Fruit fly (Drosophila melanogaster) whole organism, embryonic: Measurements from ENCODE around the gene CG13360.
A peak's percentile ranks its signal among the peaks of the same experiment; 100 is the strongest.

Experiments
- Atf-2 ChIP-seq: fragments of 200-800 bp; sonication (Bioruptor generic); optimal IDR thresholded peaks from 2 replicates; lab custom pipeline; 2016; ENCODE audit warnings: missing biosample characterization, missing genetic modification characterization
- BEAF-32 ChIP-seq: fragments of 200-800 bp; sonication (Bioruptor generic); optimal IDR thresholded peaks from 3 replicates; lab custom pipeline; 2017; ENCODE audit warnings: missing biosample characterization, missing genetic modification characterization, mild to moderate bottlenecking, moderate library complexity, missing genetic modification reagents
- CG10147 ChIP-seq: fragments of 200-800 bp; sonication (Bioruptor generic); optimal IDR thresholded peaks from 2 replicates; lab custom pipeline; 2019; ENCODE audit warnings: missing biosample characterization, mild to moderate bottlenecking, missing genetic modification characterization, moderate library complexity
- CG10209 ChIP-seq: fragments of 200-800 bp; sonication (Bioruptor generic); optimal IDR thresholded peaks from 3 replicates; lab custom pipeline; 2017; ENCODE audit warnings: missing biosample characterization, mild to moderate bottlenecking, missing genetic modification characterization, missing genetic modification reagents
- CG11504 ChIP-seq: fragments of 200-800 bp; sonication (Bioruptor generic); optimal IDR thresholded peaks from 3 replicates; lab custom pipeline; 2019; ENCODE audit warnings: missing biosample characterization, mild to moderate bottlenecking, missing genetic modification characterization, moderate library complexity
- CG11560 ChIP-seq: fragments of 200-800 bp; sonication (Bioruptor generic); IDR thresholded peaks from 3 replicates; pipeline ENCODE4 v1.3.6; 2022; ENCODE audit warnings: missing biosample characterization, missing genetic modification characterization
- CG12391 ChIP-seq: fragments of 200-800 bp; sonication (Bioruptor generic); optimal IDR thresholded peaks from 3 replicates; lab custom pipeline; 2018; ENCODE audit warnings: missing biosample characterization, mild to moderate bottlenecking, missing genetic modification characterization, moderate library complexity
- CG14050 ChIP-seq: fragments of 200-800 bp; sonication (Bioruptor generic); IDR thresholded peaks from 3 replicates; pipeline ENCODE4 v1.3.6; 2022; ENCODE audit warnings: missing biosample characterization, missing genetic modification characterization
- CG15011 ChIP-seq: fragments of 200-800 bp; sonication (Bioruptor generic); optimal IDR thresholded peaks from 3 replicates; lab custom pipeline; 2018; ENCODE audit warnings: missing biosample characterization, mild to moderate bottlenecking, missing genetic modification characterization
- CG15601 ChIP-seq: fragments of 200-800 bp; sonication (Bioruptor generic); optimal IDR thresholded peaks from 3 replicates; lab custom pipeline; 2019; ENCODE audit warnings: missing biosample characterization, mild to moderate bottlenecking, missing genetic modification characterization, moderate library complexity
- CG31224 ChIP-seq: fragments of 200-800 bp; sonication (Bioruptor generic); IDR thresholded peaks from 2 replicates; pipeline ENCODE4 v1.3.6; 2022; ENCODE audit warnings: missing biosample characterization, missing genetic modification characterization
- CG3281 ChIP-seq: fragments of 200-800 bp; sonication (Bioruptor generic); optimal IDR thresholded peaks from 3 replicates; lab custom pipeline; 2017; ENCODE audit warnings: missing biosample characterization, mild to moderate bottlenecking, missing genetic modification characterization
- CG34224 ChIP-seq: fragments of 200-800 bp; sonication (Bioruptor generic); IDR thresholded peaks from 3 replicates; pipeline ENCODE4 v1.3.6; 2022; ENCODE audit warnings: missing biosample characterization, missing genetic modification characterization; ENCODE audit not compliant: partially characterized antibody
- CG6272 ChIP-seq: fragments of 200-800 bp; sonication (Bioruptor generic); IDR thresholded peaks from 2 replicates; pipeline ENCODE4 v1.3.6; 2022; ENCODE audit warnings: missing biosample characterization, missing genetic modification characterization
- CG6765 ChIP-seq: fragments of 200-800 bp; sonication (Bioruptor generic); optimal IDR thresholded peaks from 3 replicates; lab custom pipeline; 2017; ENCODE audit warnings: missing biosample characterization, mild to moderate bottlenecking, missing genetic modification characterization
- CG6813 ChIP-seq: fragments of 200-800 bp; sonication (Bioruptor generic); optimal IDR thresholded peaks from 2 replicates; lab custom pipeline; 2017; ENCODE audit warnings: missing biosample characterization, missing genetic modification characterization, mild to moderate bottlenecking, moderate library complexity, missing genetic modification reagents
- CG7357 ChIP-seq: fragments of 200-800 bp; sonication (Bioruptor generic); IDR thresholded peaks from 3 replicates; pipeline ENCODE4 v1.3.6; 2022; ENCODE audit warnings: missing biosample characterization, missing genetic modification characterization
- CG7839 ChIP-seq: fragments of 200-800 bp; sonication (Bioruptor generic); optimal IDR thresholded peaks from 3 replicates; lab custom pipeline; 2018; ENCODE audit warnings: missing biosample characterization, mild to moderate bottlenecking, missing genetic modification characterization, moderate library complexity
- CG8089 ChIP-seq: fragments of 200-800 bp; sonication (Bioruptor generic); optimal IDR thresholded peaks from 3 replicates; lab custom pipeline; 2016; ENCODE audit warnings: missing biosample characterization, missing genetic modification characterization
- CG8388 ChIP-seq: fragments of 200-800 bp; sonication (Bioruptor generic); optimal IDR thresholded peaks from 2 replicates; lab custom pipeline; 2019; ENCODE audit warnings: missing biosample characterization, mild to moderate bottlenecking, missing genetic modification characterization, moderate library complexity
- Dll ChIP-seq: fragments of 200-800 bp; sonication (Bioruptor generic); IDR thresholded peaks from 4 replicates; pipeline ENCODE4 v1.3.6; 2022; ENCODE audit warnings: missing biosample characterization, missing genetic modification characterization; ENCODE audit not compliant: partially characterized antibody
- Doc3 ChIP-seq: fragments of 200-800 bp; sonication (Bioruptor generic); IDR thresholded peaks from 3 replicates; pipeline ENCODE4 v1.3.6; 2022; ENCODE audit warnings: missing biosample characterization, missing genetic modification characterization; ENCODE audit not compliant: partially characterized antibody
- Dref ChIP-seq: fragments of 200-800 bp; sonication (Bioruptor generic); IDR thresholded peaks from 2 replicates; pipeline ENCODE4 v1.3.6; 2022; ENCODE audit warnings: missing biosample characterization, missing genetic modification characterization
- Elba2 ChIP-seq: fragments of 200-800 bp; sonication (Bioruptor generic); optimal IDR thresholded peaks from 3 replicates; lab custom pipeline; 2016; ENCODE audit warnings: missing biosample characterization, missing genetic modification characterization
- Ets65A ChIP-seq: fragments of 200-800 bp; sonication (Bioruptor generic); peaks from one replicate; lab custom pipeline; 2016; ENCODE audit warnings: missing biosample characterization, missing genetic modification characterization
- Hmr ChIP-seq: fragments of 200-800 bp; sonication (Bioruptor generic); optimal IDR thresholded peaks from 3 replicates; lab custom pipeline; 2017; ENCODE audit warnings: mild to moderate bottlenecking, missing biosample characterization, missing genetic modification reagents, missing genetic modification characterization
- Hmx ChIP-seq: fragments of 200-800 bp; sonication (Bioruptor generic); optimal IDR thresholded peaks from 2 replicates; lab custom pipeline; 2016; ENCODE audit warnings: missing biosample characterization, missing genetic modification characterization
- Lhr ChIP-seq: fragments of 200-800 bp; sonication (Bioruptor generic); optimal IDR thresholded peaks from 3 replicates; lab custom pipeline; 2017; ENCODE audit warnings: mild to moderate bottlenecking, missing biosample characterization, missing genetic modification reagents, missing genetic modification characterization
- MBD-R2 ChIP-seq: fragments of 200-800 bp; sonication (Bioruptor generic); IDR thresholded peaks from 2 replicates; pipeline ENCODE4 v1.3.6; 2022; ENCODE audit warnings: missing biosample characterization, missing genetic modification characterization
- Nf-YB ChIP-seq: fragments of 200-800 bp; sonication (Bioruptor generic); optimal IDR thresholded peaks from 3 replicates; lab custom pipeline; 2019; ENCODE audit warnings: missing biosample characterization, mild to moderate bottlenecking, missing genetic modification characterization, moderate library complexity
- NfI ChIP-seq: fragments of 200-800 bp; sonication (Bioruptor generic); optimal IDR thresholded peaks from 3 replicates; lab custom pipeline; 2018; ENCODE audit warnings: missing biosample characterization, mild to moderate bottlenecking, missing genetic modification characterization, moderate library complexity
- Sin3A ChIP-seq: fragments of >200 bp; optimal IDR thresholded peaks from 2 replicates; lab custom pipeline; 2018
- ato ChIP-seq: fragments of 200-800 bp; sonication (Bioruptor generic); IDR thresholded peaks from 2 replicates; pipeline ENCODE4 v1.3.6; 2022; ENCODE audit warnings: missing biosample characterization, missing genetic modification characterization; ENCODE audit not compliant: partially characterized antibody
- bbx ChIP-seq: fragments of 200-800 bp; sonication (Bioruptor generic); IDR thresholded peaks from 2 replicates; pipeline ENCODE4 v1.3.6; 2022; ENCODE audit warnings: missing biosample characterization, missing genetic modification characterization; ENCODE audit not compliant: partially characterized antibody
- cas ChIP-seq: fragments of 200-800 bp; sonication (Bioruptor generic); IDR thresholded peaks from 2 replicates; pipeline ENCODE4 v1.3.6; 2022; ENCODE audit warnings: missing biosample characterization, missing genetic modification characterization
- crp ChIP-seq, 2 experiments: fragments of 200-800 bp; sonication (Bioruptor generic); optimal IDR thresholded peaks; 2 replicates in 1 of 2; 3 replicates in 1 of 2; lab custom pipeline; 2017; ENCODE audit warnings: missing biosample characterization in 2 of 2, missing genetic modification characterization in 2 of 2, mild to moderate bottlenecking in 1 of 2, moderate library complexity in 1 of 2
- da ChIP-seq: fragments of 200-800 bp; sonication (Bioruptor generic); optimal IDR thresholded peaks from 2 replicates; lab custom pipeline; 2016; ENCODE audit warnings: missing biosample characterization, missing genetic modification characterization
- dpn ChIP-seq, 2 experiments: fragments of 200-800 bp; sonication (Bioruptor generic); optimal IDR thresholded peaks; 3 replicates each; lab custom pipeline; 2016; ENCODE audit warnings: missing biosample characterization in 2 of 2, missing genetic modification characterization in 2 of 2
- exex ChIP-seq: fragments of 200-800 bp; sonication (Bioruptor generic); optimal IDR thresholded peaks from 4 replicates; lab custom pipeline; 2018; ENCODE audit warnings: missing biosample characterization, mild to moderate bottlenecking, missing genetic modification characterization, moderate library complexity
- gsb-n ChIP-seq: fragments of 200-800 bp; sonication (Bioruptor generic); optimal IDR thresholded peaks from 3 replicates; lab custom pipeline; 2018; ENCODE audit warnings: missing biosample characterization, mild to moderate bottlenecking, missing genetic modification characterization
- lbe ChIP-seq: fragments of 200-800 bp; sonication (Bioruptor generic); optimal IDR thresholded peaks from 2 replicates; lab custom pipeline; 2016; ENCODE audit warnings: missing biosample characterization, mild to moderate bottlenecking, missing genetic modification characterization
- nerfin-2 ChIP-seq: fragments of 200-800 bp; sonication (Bioruptor generic); IDR thresholded peaks from 2 replicates; pipeline ENCODE4 v1.3.6; 2022; ENCODE audit warnings: missing biosample characterization, missing genetic modification characterization; ENCODE audit not compliant: partially characterized antibody
- nmo ChIP-seq: fragments of 200-800 bp; sonication (Bioruptor generic); optimal IDR thresholded peaks from 2 replicates; lab custom pipeline; 2018; ENCODE audit warnings: missing biosample characterization, mild to moderate bottlenecking, missing genetic modification characterization, moderate library complexity
- phol ChIP-seq: fragments of 200-800 bp; sonication (Bioruptor generic); optimal IDR thresholded peaks from 3 replicates; lab custom pipeline; 2018; ENCODE audit warnings: missing biosample characterization, mild to moderate bottlenecking, missing genetic modification characterization, moderate library complexity
- slbo ChIP-seq: fragments of 200-800 bp; sonication (Bioruptor generic); IDR thresholded peaks from 2 replicates; pipeline ENCODE4 v1.3.6; 2022; ENCODE audit warnings: missing biosample characterization, missing genetic modification characterization
- trem ChIP-seq: fragments of 200-800 bp; optimal IDR thresholded peaks from 3 replicates; lab custom pipeline; 2019; ENCODE audit warnings: missing biosample characterization, mild to moderate bottlenecking, missing genetic modification characterization, moderate library complexity
- unc-4 ChIP-seq: fragments of 200-800 bp; sonication (Bioruptor generic); IDR thresholded peaks from 2 replicates; pipeline ENCODE4 v1.3.6; 2022; ENCODE audit warnings: missing biosample characterization, missing genetic modification characterization; ENCODE audit not compliant: partially characterized antibody
- zen ChIP-seq: fragments of 200-800 bp; sonication (Bioruptor generic); optimal IDR thresholded peaks from 3 replicates; lab custom pipeline; 2018; ENCODE audit warnings: missing biosample characterization, mild to moderate bottlenecking, missing genetic modification characterization, moderate library complexity

CG13360 gene

dm6 chrX:758892-759621, 30.8 kb downstream of the CG13360 start, which contains the start of gene CG5273 (continued):
- TF ChIP-seq Doc3 (GFP tag; lab: Robert Waterston, UW) (peak; percentile 98), ato (GFP tag; lab: Robert Waterston, UW) (peak; percentile 95), Ets65A (GFP tag; lab: Kevin White, UChicago) (peak; percentile 28), trem (tag; lab: Kevin White, UChicago) (peak; percentile 76), cas (GFP tag; lab: Robert Waterston, UW) (no peak), CG15601 (tag; lab: Kevin White, UChicago) (peak; percentile 25), zen (tag; lab: Kevin White, UChicago) (peak; percentile 38), CG11504 (tag; lab: Kevin White, UChicago) (peak; percentile 30), exex (tag; lab: Kevin White, UChicago) (peak; percentile 14), CG34224 (GFP tag; lab: Robert Waterston, UW) (peak; percentile 98), CG6765 (GFP tag; lab: Kevin White, UChicago) (peak; percentile 0), CG8388 (GFP tag; lab: Kevin White, UChicago) (no peak), Nf-YB (GFP tag; lab: Kevin White, UChicago) (peak; percentile 97), da (GFP tag; lab: Kevin White, UChicago) (no peak), unc-4 (peak; percentile 90), gsb-n (tag; lab: Kevin White, UChicago) (peak; percentile 25), CG7839 (tag; lab: Kevin White, UChicago) (peak; percentile 7), NfI (peak; percentile 13), Atf-2 (no peak), Hmr (peak; percentile 78), phol (tag; lab: Kevin White, UChicago) (peak; percentile 94), Dref (GFP tag; lab: Robert Waterston, UW) (peak; percentile 46), lbe (peak; percentile 45), Lhr (GFP tag; lab: Kevin White, UChicago) (peak; percentile 100), BEAF-32 (GFP tag; lab: Kevin White, UChicago) (peak; percentile 86), CG11560 (tag; lab: Robert Waterston, UW) (no peak), CG15011 (GFP tag; lab: Kevin White, UChicago) (no peak), crp (GFP tag; optimal IDR thresholded peaks at IDR 0.05; lab: Kevin White, UChicago) (peak; percentile 12 to 80), CG10147 (GFP tag; lab: Kevin White, UChicago) (peak; percentile 7), MBD-R2 (GFP tag; lab: Robert Waterston, UW) (peak; percentile 79), Sin3A (peak; percentile 60), CG10209 (GFP tag; lab: Kevin White, UChicago) (peak; percentile 1), CG6272 (GFP tag; lab: Robert Waterston, UW) (no peak), nmo (GFP tag; lab: Kevin White, UChicago) (peak; percentile 30), CG8089 (no peak), CG12391 (tag; lab: Kevin White, UChicago) (peak; percentile 37), nerfin-2 (GFP tag; lab: Robert Waterston, UW) (peak; percentile 74), Hmx (GFP tag; lab: Kevin White, UChicago) (no peak), Dll (peak; percentile 99), CG3281 (GFP tag; lab: Kevin White, UChicago) (peak; percentile 13), Elba2 (GFP tag; lab: Kevin White, UChicago) (peak; percentile 99), CG31224 (GFP tag; lab: Robert Waterston, UW) (peak; percentile 98), dpn (GFP tag; optimal IDR thresholded peaks at IDR 0.05; lab: Kevin White, UChicago) (peak in 1 of 2 experiments; percentile 18), bbx (peak; percentile 97), CG14050 (GFP tag; lab: Robert Waterston, UW) (no peak), CG7357 (GFP tag; lab: Robert Waterston, UW) (no peak), slbo (GFP tag; lab: Robert Waterston, UW) (peak; percentile 51), CG6813 (no peak)
